Fruit fly (Drosophila melanogaster) whole organism, pupa: ENCODE results near the gene CG14187.

Experiments used
- CG14655 ChIP-seq: fragments of 200-800 bp; sonication (Bioruptor generic); optimal IDR thresholded peaks from 3 replicates; lab custom pipeline; 2017; ENCODE audit warnings: mild to moderate bottlenecking, missing biosample characterization, missing genetic modification reagents, missing genetic modification characterization
- CG34367 ChIP-seq: fragments of 200-800 bp; sonication (Bioruptor generic); optimal IDR thresholded peaks from 2 replicates; lab custom pipeline; 2018; ENCODE audit warnings: missing biosample characterization, mild to moderate bottlenecking, missing genetic modification characterization
- CG9948 ChIP-seq: fragments of 200-800 bp; sonication (Bioruptor generic); optimal IDR thresholded peaks from 2 replicates; lab custom pipeline; 2018; ENCODE audit warnings: missing biosample characterization, mild to moderate bottlenecking, missing genetic modification characterization, moderate library complexity
- EcR ChIP-seq: fragments of 200-800 bp; sonication (Bioruptor generic); optimal IDR thresholded peaks from 3 replicates; lab custom pipeline; 2019; ENCODE audit warnings: missing biosample characterization, missing genetic modification characterization, mild to moderate bottlenecking, moderate library complexity, missing genetic modification reagents
- Pif1B ChIP-seq: fragments of 200-800 bp; sonication (Bioruptor generic); optimal IDR thresholded peaks from 3 replicates; lab custom pipeline; 2016; ENCODE audit warnings: missing biosample characterization, missing genetic modification characterization
- fd96Ca ChIP-seq: fragments of 200-800 bp; sonication (Bioruptor generic); IDR thresholded peaks from 3 replicates; pipeline ENCODE4 v1.3.6; 2022; ENCODE audit warnings: missing biosample characterization, missing genetic modification characterization
- rn ChIP-seq: fragments of 200-800 bp; sonication (Bioruptor generic); IDR thresholded peaks from 2 replicates; pipeline ENCODE4 v1.3.6; 2022; ENCODE audit warnings: missing biosample characterization, missing genetic modification characterization

DNA sequence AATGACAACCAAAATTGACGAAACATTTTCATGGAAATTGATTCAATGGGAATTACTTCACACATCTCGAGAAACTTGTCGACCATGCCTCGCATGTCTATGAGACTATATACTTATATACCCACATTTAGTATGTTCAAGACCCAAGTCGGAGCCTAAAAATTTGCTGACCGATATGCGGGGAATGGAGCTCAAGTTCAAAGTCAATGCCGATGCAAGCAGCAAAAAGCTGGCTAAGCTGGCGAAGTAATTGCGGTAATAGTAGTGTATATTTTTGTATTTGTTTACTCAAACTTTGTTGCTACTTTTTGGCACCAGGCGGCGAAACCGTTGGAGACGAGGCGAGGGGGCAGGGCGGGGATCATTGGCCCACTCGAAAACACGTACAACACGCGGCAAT is 10.4 kb upstream of the CG14187 start:
- TF ChIP-seq CG34367 (tag; lab: Kevin White, UChicago) (no peak), CG9948 (no peak), CG14655 (GFP tag; lab: Kevin White, UChicago) (no peak), EcR (GFP tag; lab: Kevin White, UChicago) (no peak), Pif1B (GFP tag; lab: Kevin White, UChicago) (no peak), fd96Ca (GFP tag; lab: Robert Waterston, UW) (no peak), rn (GFP tag; lab: Robert Waterston, UW) (no peak)
